Worm (Caenorhabditis elegans): ENCODE results near the gene F54B11.10.
A peak's percentile ranks its signal among the peaks of the same experiment; 100 is the strongest.

Gene F54B11.10

DNA sequence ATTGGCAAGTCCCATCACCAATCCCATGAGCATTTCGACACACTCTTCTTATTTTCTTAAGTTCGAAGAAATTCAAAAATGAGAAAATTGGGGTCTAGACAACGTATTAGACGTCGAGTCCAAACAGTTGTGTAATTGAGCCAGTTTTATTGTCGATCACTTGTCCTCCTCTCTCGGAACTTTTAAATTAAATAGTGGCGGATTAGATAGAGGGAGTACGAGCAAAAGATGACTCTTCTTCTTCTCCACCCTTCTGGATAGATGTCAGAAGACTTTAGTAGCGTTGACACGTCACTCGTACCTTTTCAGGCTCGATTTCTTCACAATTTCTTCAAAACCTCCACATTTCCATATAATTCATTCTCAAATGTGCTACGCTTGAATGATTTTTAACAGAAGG lies 33.3 kb downstream of the F54B11.10 start:
- TF ChIP-seq nhr-129 (tag; optimal IDR thresholded peaks at IDR 0.05): no peak
- no peak for TF ChIP-seq blmp-1 (tag; optimal IDR thresholded peaks at IDR 0.05; ENCODE audit: insufficient read depth)
- TF ChIP-seq gmeb-1 (tag; optimal IDR thresholded peaks at IDR 0.05): no peak
- no peak for TF ChIP-seq egl-27 (tag; optimal IDR thresholded peaks at IDR 0.05)
- no peak for TF ChIP-seq unc-39 (tag; optimal IDR thresholded peaks at IDR 0.05)
- TF ChIP-seq ZK546.5 (tag; optimal IDR thresholded peaks at IDR 0.05): no peak
- TF ChIP-seq aly-2 (tag; optimal IDR thresholded peaks at IDR 0.05): no peak
- no peak for TF ChIP-seq dmd-4 (tag; optimal IDR thresholded peaks at IDR 0.05)
- no peak for TF ChIP-seq nhr-77 (tag; optimal IDR thresholded peaks at IDR 0.05)

DNA sequence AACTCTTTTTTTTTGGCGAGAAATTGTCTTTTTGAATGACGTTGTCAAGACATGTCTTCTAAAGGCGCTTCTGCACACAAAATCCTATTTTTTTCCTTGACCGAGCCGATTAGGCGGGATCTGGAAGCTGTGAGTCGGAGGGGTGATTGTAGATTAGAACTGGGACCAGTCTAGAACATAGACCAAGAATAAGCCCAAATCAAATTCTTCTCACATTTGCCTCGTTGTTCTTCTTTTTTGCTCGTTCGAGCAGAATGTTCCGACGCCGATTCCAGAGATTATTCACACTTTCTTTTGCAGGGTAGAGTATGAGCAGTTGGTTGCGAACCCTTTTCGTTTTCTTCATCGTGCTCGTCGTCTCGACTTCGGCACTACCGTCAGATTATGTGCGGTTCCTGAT lies 36.7 kb downstream of the F54B11.10 start, which contains the start of gene nlp-53:
Gene nlp-53 (plus strand): TSS at position 301 of the 400 bp plus-strand sequence.
- TF ChIP-seq snpc-4 (tag; optimal IDR thresholded peaks at IDR 0.05) (no peak), peb-1 (tag; optimal IDR thresholded peaks at IDR 0.05) (no peak), nhr-237 (tag; optimal IDR thresholded peaks at IDR 0.05) (no peak), mdl-1 (tag; optimal IDR thresholded peaks at IDR 0.05) (no peak), lin-11 (tag; optimal IDR thresholded peaks at IDR 0.05) (no peak)

DNA sequence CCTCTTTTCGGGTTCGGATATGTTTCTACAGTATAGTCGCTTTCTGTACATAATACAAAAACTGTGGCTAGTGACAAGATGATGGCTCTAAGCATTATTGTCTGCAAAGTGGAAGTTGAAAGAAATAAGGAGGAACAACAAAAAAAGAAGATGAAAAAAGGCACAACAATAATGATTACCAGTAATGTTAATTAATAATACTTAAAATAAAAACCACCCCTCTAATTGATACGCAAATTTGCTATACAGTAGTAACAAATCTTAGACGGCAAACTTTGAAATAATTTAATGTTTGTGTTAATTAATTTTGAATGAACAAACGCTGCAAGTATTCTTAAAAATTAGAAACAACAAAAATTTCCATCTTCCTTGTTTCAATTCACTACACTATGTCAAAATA lies 39.7 kb downstream of the F54B11.10 start, which contains the start of gene Y12A6A.1:
Gene Y12A6A.1 (minus strand): TSS at position 101 of the 400 bp plus-strand sequence.
- TF ChIP-seq mbf-1 (tag; optimal IDR thresholded peaks at IDR 0.05): no peak
- no peak for TF ChIP-seq snpc-4 (tag; optimal IDR thresholded peaks at IDR 0.05)
- no peak for TF ChIP-seq lsy-2 (tag; optimal IDR thresholded peaks at IDR 0.05)
- TF ChIP-seq fos-1 (tag; optimal IDR thresholded peaks at IDR 0.05): no peak
- TF ChIP-seq lin-39 (tag; optimal IDR thresholded peaks at IDR 0.05): no peak
- TF ChIP-seq unc-39 (tag; optimal IDR thresholded peaks at IDR 0.05): no peak
- no peak for TF ChIP-seq nhr-23 (tag; optimal IDR thresholded peaks at IDR 0.05)
- no peak for TF ChIP-seq ZK546.5 (tag; optimal IDR thresholded peaks at IDR 0.05)
- no peak for TF ChIP-seq mdl-1 (tag; optimal IDR thresholded peaks at IDR 0.05)
- TF ChIP-seq nhr-237 (tag; optimal IDR thresholded peaks at IDR 0.05): no peak
- TF ChIP-seq skn-1 (tag; optimal IDR thresholded peaks at IDR 0.05): no peak
- TF ChIP-seq gmeb-1 (tag; optimal IDR thresholded peaks at IDR 0.05): no peak
- no peak for TF ChIP-seq sma-9 (GFP tag; optimal IDR thresholded peaks at IDR 0.05)
- no peak for TF ChIP-seq sma-9 (tag; optimal IDR thresholded peaks at IDR 0.05)
- no peak for TF ChIP-seq ztf-1 (GFP tag; conservative IDR thresholded peaks at IDR 0.05)
- TF ChIP-seq nhr-10 (tag; optimal IDR thresholded peaks at IDR 0.05): no peak
- no peak for TF ChIP-seq egl-27 (tag; optimal IDR thresholded peaks at IDR 0.05)
- TF ChIP-seq mab-5 (tag; optimal IDR thresholded peaks at IDR 0.05): no peak
- no peak for TF ChIP-seq peb-1 (tag; optimal IDR thresholded peaks at IDR 0.05)

DNA sequence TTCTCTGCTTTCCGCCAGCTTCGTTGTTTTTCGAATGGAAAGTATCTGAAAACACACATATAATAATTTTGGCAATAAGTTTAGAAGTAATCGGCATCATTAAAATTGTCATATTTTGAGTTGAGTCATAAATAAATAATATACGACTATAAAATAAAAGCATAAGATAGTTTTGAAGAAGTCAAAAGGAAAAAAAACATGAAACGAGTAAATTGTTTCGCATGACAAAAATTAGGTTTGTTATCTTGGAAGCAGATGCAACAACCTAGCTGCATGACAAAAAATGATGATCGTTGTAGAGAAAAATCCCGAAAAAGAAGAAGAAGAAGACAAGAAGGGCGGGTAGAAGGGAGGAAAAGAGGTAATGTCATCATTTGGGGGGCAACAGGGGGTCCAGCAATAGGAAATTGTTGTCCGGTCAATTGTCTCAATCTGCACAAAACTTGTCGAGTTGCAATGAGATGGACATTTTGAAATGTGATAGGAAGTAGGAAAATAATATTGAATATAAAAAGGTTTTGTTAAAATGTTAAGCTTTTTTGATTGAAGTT lies 49.3 kb downstream of the F54B11.10 start, which contains the start of gene nlg-1:
Gene nlg-1 (minus strand): TSS at position 51 of the 551 bp plus-strand sequence.
- peak; percentile 6 for TF ChIP-seq sma-9 (GFP tag; optimal IDR thresholded peaks at IDR 0.05)
- TF ChIP-seq sma-9 (tag; optimal IDR thresholded peaks at IDR 0.05): no peak
- TF ChIP-seq ztf-1 (GFP tag; conservative IDR thresholded peaks at IDR 0.05): no peak
- no peak for TF ChIP-seq ceh-16 (tag; optimal IDR thresholded peaks at IDR 0.05)
- no peak for TF ChIP-seq nhr-25 (tag; optimal IDR thresholded peaks at IDR 0.05)

DNA sequence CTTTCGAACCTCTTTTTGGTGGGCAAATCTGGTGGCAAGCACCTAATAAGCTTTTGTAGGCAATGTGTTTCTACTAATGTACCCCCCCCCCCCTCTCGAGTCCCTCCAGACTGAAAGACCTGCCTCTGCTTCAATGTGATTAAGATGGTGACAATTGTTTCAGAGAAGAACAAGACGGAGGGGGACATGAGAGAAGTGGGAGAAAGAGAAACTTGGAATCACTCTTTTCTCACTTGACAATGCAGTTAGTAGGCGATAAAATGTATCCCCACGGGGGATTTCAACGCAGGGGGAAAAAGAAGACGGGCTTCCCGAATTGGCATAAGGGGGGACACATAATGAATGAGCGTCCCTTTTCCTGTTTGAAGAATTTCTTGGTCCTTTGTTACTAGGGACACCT lies 50.3 kb downstream of the F54B11.10 start:
- TF ChIP-seq elt-1 (tag; optimal IDR thresholded peaks at IDR 0.05): no peak
- no peak for TF ChIP-seq lin-13 (GFP tag; optimal IDR thresholded peaks at IDR 0.05)

All from whole organism, L2 larva.